Worm (Caenorhabditis elegans) whole organism, L1 larva: Measurements from ENCODE around the gene srh-234.

Experiments used
- C16A3.4 ChIP-seq: fragments of 150-350 bp; optimal IDR thresholded peaks from 2 replicates; lab custom pipeline; 2014; ENCODE audit warnings: missing biosample characterization, missing genetic modification characterization
- Y116A8C.19 ChIP-seq: sonication (generic microtip); optimal IDR thresholded peaks from 2 replicates; lab custom pipeline; 2016; ENCODE audit warnings: missing compliant biosample characterization, missing genetic modification characterization, borderline replicate concordance
- aha-1 ChIP-seq: fragments of 150-350 bp; optimal IDR thresholded peaks from 2 replicates; lab custom pipeline; 2014; ENCODE audit warnings: missing biosample characterization, missing genetic modification characterization
- ceh-8 ChIP-seq: fragments of 200-800 bp; sonication (Bioruptor generic); optimal IDR thresholded peaks from 2 replicates; lab custom pipeline; 2018; ENCODE audit warnings: mild to moderate bottlenecking, missing genetic modification characterization, moderate library complexity, missing compliant biosample characterization
- ceh-88 ChIP-seq: fragments of 200-800 bp; sonication (Bioruptor generic); IDR thresholded peaks from 2 replicates; pipeline ENCODE4 v1.3.6; 2022; ENCODE audit warnings: missing genetic modification characterization, missing compliant biosample characterization
- ceh-90 ChIP-seq: sonication (generic microtip); optimal IDR thresholded peaks from 2 replicates; lab custom pipeline; 2016; ENCODE audit warnings: missing genetic modification characterization, missing compliant biosample characterization
- dpl-1 ChIP-seq, 3 experiments: fragments of 150-350 bp in 2 of 3; sonication (generic microtip) in 1 of 3; optimal IDR thresholded peaks; 2 replicates each; lab custom pipeline; 2014 to 2017; ENCODE audit warnings: missing biosample characterization in 3 of 3, missing genetic modification characterization in 3 of 3, missing genetic modification reagents in 3 of 3
- efl-1 ChIP-seq, 4 experiments: fragments of 150-350 bp; optimal IDR thresholded peaks in 3 of 4; peaks in 1 of 4; 1 replicate in 1 of 4; 2 replicates in 3 of 4; lab custom pipeline; 2014; ENCODE audit warnings: missing biosample characterization in 2 of 4, missing genetic modification characterization in 2 of 4, missing genetic modification reagents in 2 of 4
- fkh-4 ChIP-seq: sonication (generic microtip); optimal IDR thresholded peaks from 2 replicates; lab custom pipeline; 2016; ENCODE audit warnings: missing compliant biosample characterization, missing genetic modification characterization, borderline replicate concordance
- fkh-8 ChIP-seq: sonication (generic microtip); optimal IDR thresholded peaks from 2 replicates; lab custom pipeline; 2016; ENCODE audit warnings: mild to moderate bottlenecking, missing genetic modification characterization, missing compliant biosample characterization
- grh-1 ChIP-seq: fragments of 200-800 bp; sonication (Bioruptor generic); IDR thresholded peaks from 2 replicates; pipeline ENCODE4 v1.3.6; 2022; ENCODE audit warnings: missing genetic modification reagents, missing genetic modification characterization, missing compliant biosample characterization
- hlh-17 ChIP-seq: fragments of 200-800 bp; sonication (Bioruptor generic); optimal IDR thresholded peaks from 2 replicates; lab custom pipeline; 2018; ENCODE audit warnings: missing genetic modification characterization, mild to moderate bottlenecking, missing compliant biosample characterization, moderate library complexity, borderline replicate concordance
- hpl-2 ChIP-seq: fragments of 150-350 bp; optimal IDR thresholded peaks from 2 replicates; lab custom pipeline; 2014; ENCODE audit warnings: missing biosample characterization, missing genetic modification reagents, missing genetic modification characterization
- lin-13 ChIP-seq: fragments of 150-350 bp; optimal IDR thresholded peaks from 2 replicates; lab custom pipeline; 2014; ENCODE audit warnings: missing biosample characterization, missing genetic modification reagents, missing genetic modification characterization
- lin-35 ChIP-seq, 2 experiments: fragments of 150-350 bp; optimal IDR thresholded peaks; 2 replicates each; lab custom pipeline; 2014; ENCODE audit warnings: missing biosample characterization in 2 of 2, missing genetic modification characterization in 2 of 2, missing genetic modification reagents in 2 of 2
- lin-39 ChIP-seq: fragments of 150-350 bp; optimal IDR thresholded peaks from 2 replicates; lab custom pipeline; 2014; ENCODE audit warnings: missing biosample characterization, missing genetic modification reagents, missing genetic modification characterization
- lir-3 ChIP-seq: sonication (generic microtip); optimal IDR thresholded peaks from 2 replicates; lab custom pipeline; 2016; ENCODE audit warnings: mild to moderate bottlenecking, missing genetic modification characterization, moderate library complexity, missing compliant biosample characterization; ENCODE audit not compliant: poor library complexity
- lsy-2 ChIP-seq, 2 experiments: fragments of 150-350 bp; optimal IDR thresholded peaks; 2 replicates each; lab custom pipeline; 2014; ENCODE audit warnings: missing biosample characterization in 2 of 2, missing genetic modification characterization in 2 of 2
- mef-2 ChIP-seq: fragments of 150-350 bp; optimal IDR thresholded peaks from 2 replicates; lab custom pipeline; 2014; ENCODE audit warnings: missing biosample characterization, missing genetic modification characterization
- nhr-11 ChIP-seq: fragments of 150-350 bp; optimal IDR thresholded peaks from 2 replicates; lab custom pipeline; 2014; ENCODE audit warnings: missing biosample characterization, missing genetic modification characterization
- nhr-19 ChIP-seq: fragments of 200-800 bp; sonication (Bioruptor generic); conservative IDR thresholded peaks from 2 replicates; pipeline ENCODE4 v1.3.6; 2022; ENCODE audit warnings: missing genetic modification characterization, missing compliant biosample characterization
- nhr-237 ChIP-seq: fragments of 150-350 bp; optimal IDR thresholded peaks from 2 replicates; lab custom pipeline; 2014; ENCODE audit warnings: missing biosample characterization, missing genetic modification characterization
- nhr-71 ChIP-seq: sonication (generic microtip); optimal IDR thresholded peaks from 2 replicates; lab custom pipeline; 2016; ENCODE audit warnings: mild to moderate bottlenecking, missing genetic modification characterization, moderate library complexity, missing compliant biosample characterization
- nhr-85 ChIP-seq: sonication (generic microtip); peaks from one replicate; lab custom pipeline; 2016; ENCODE audit warnings: missing genetic modification characterization, inconsistent platforms, missing compliant biosample characterization
- pag-3 ChIP-seq: sonication (generic microtip); optimal IDR thresholded peaks from 2 replicates; lab custom pipeline; 2017; ENCODE audit warnings: missing genetic modification characterization, mild to moderate bottlenecking, missing compliant biosample characterization, antibody characterized with exemption, borderline replicate concordance; ENCODE audit not compliant: insufficient read depth
- pax-3 ChIP-seq: fragments of 200-800 bp; sonication (Bioruptor generic); optimal IDR thresholded peaks from 2 replicates; lab custom pipeline; 2018; ENCODE audit warnings: mild to moderate bottlenecking, missing genetic modification characterization, moderate library complexity, missing compliant biosample characterization
- sup-37 ChIP-seq: fragments of 200-800 bp; sonication (Bioruptor generic); optimal IDR thresholded peaks from 2 replicates; lab custom pipeline; 2018; ENCODE audit warnings: mild to moderate bottlenecking, missing genetic modification characterization, missing compliant biosample characterization
- swsn-7 ChIP-seq: sonication (generic microtip); optimal IDR thresholded peaks from 2 replicates; lab custom pipeline; 2016; ENCODE audit warnings: missing genetic modification characterization, missing compliant biosample characterization
- tbx-2 ChIP-seq: sonication (generic microtip); optimal IDR thresholded peaks from 2 replicates; lab custom pipeline; 2016; ENCODE audit warnings: missing genetic modification characterization, missing compliant biosample characterization
- unc-98 ChIP-seq: fragments of 200-800 bp; sonication (Bioruptor generic); IDR thresholded peaks from 2 replicates; pipeline ENCODE4 v1.3.6; 2022; ENCODE audit warnings: missing genetic modification characterization, missing compliant biosample characterization
- zip-4 ChIP-seq: fragments of 200-800 bp; sonication (Bioruptor generic); optimal IDR thresholded peaks from 2 replicates; lab custom pipeline; 2018; ENCODE audit warnings: mild to moderate bottlenecking, missing genetic modification characterization, moderate library complexity, missing compliant biosample characterization
- ztf-11 ChIP-seq, 2 experiments: sonication (generic microtip); optimal IDR thresholded peaks; 2 replicates each; lab custom pipeline; 2016 to 2017; ENCODE audit warnings: missing genetic modification characterization in 2 of 2, missing biosample characterization in 1 of 2, missing compliant biosample characterization in 1 of 2

srh-234 gene

ce11 chrV:7653567-7653966, 1.9 kb upstream of the srh-234 start, which contains the start of gene srh-200:
TSS of gene srh-200 (minus strand) at chrV:7653667.
- peak; percentile 10 for TF ChIP-seq nhr-85 (tag; lab: Kevin White, UChicago)
- no peak for TF ChIP-seq swsn-7
- TF ChIP-seq nhr-237 (tag; lab: Kevin White, UChicago), result no peak

- no peak for TF ChIP-seq lin-35 (GFP tag; optimal IDR thresholded peaks at IDR 0.05; lab: Kevin White, UChicago)
These were observed 1.7 kb downstream of the srh-234 start for ce11 chrV:7649963-7650362.

ce11 chrV:7647147-7647546, 4.5 kb downstream of the srh-234 start:
- TF ChIP-seq ztf-11 (tag; optimal IDR thresholded peaks at IDR 0.05; lab: Kevin White, UChicago), result no peak
- TF ChIP-seq sup-37, result no peak
- no peak for TF ChIP-seq efl-1 (optimal IDR thresholded peaks at IDR 0.05; lab: Kevin White, UChicago)
- peak in 1 of 2 experiments; percentile 57 for TF ChIP-seq efl-1 (GFP tag; optimal IDR thresholded peaks at IDR 0.05 in 1 of 2; lab: Kevin White, UChicago)
- no peak for TF ChIP-seq ceh-90 (tag; lab: Kevin White, UChicago)
- TF ChIP-seq Y116A8C.19, result no peak

ce11 chrV:7645454-7645853, 6.2 kb downstream of the srh-234 start, which contains the start of gene str-47:
TSS of gene str-47 (plus strand) at chrV:7645754.
- TF ChIP-seq pax-3 (no peak), C16A3.4 (no peak), nhr-19 (GFP tag; lab: Robert Waterston, UW) (no peak), tbx-2 (tag; lab: Kevin White, UChicago) (no peak), aha-1 (tag; lab: Kevin White, UChicago) (no peak), lin-39 (tag; lab: Kevin White, UChicago) (no peak), hlh-17 (GFP tag; lab: Kevin White, UChicago) (no peak), nhr-71 (tag; lab: Kevin White, UChicago) (no peak), fkh-4 (no peak)

ce11 chrV:7643416-7643815, 8.2 kb downstream of the srh-234 start, which contains the start of gene F07C4.11:
TSS of gene F07C4.11 (minus strand) at chrV:7643516.
- TF ChIP-seq lir-3 (tag; lab: Kevin White, UChicago) (no peak), zip-4 (GFP tag; lab: Kevin White, UChicago) (no peak), hpl-2 (GFP tag; lab: Kevin White, UChicago) (no peak), tbx-2 (tag; lab: Kevin White, UChicago) (no peak), ceh-88 (GFP tag; lab: Robert Waterston, UW) (no peak), nhr-237 (tag; lab: Kevin White, UChicago) (no peak), nhr-11 (tag; lab: Kevin White, UChicago) (no peak), ceh-8 (GFP tag; lab: Kevin White, UChicago) (no peak), dpl-1 (GFP tag; optimal IDR thresholded peaks at IDR 0.05; lab: Kevin White, UChicago) (no peak), C16A3.4 (no peak)
- TF ChIP-seq, all 84 proteins: peak for 0

- no peak for TF ChIP-seq lsy-2 (tag; optimal IDR thresholded peaks at IDR 0.05; lab: Kevin White, UChicago)
- TF ChIP-seq pag-3 (tag; lab: Kevin White, UChicago), result no peak
- TF ChIP-seq nhr-237 (tag; lab: Kevin White, UChicago), result no peak
- no peak for TF ChIP-seq lin-13 (GFP tag; lab: Kevin White, UChicago)
- no peak for TF ChIP-seq mef-2 (tag; lab: Kevin White, UChicago)
- TF ChIP-seq dpl-1 (GFP tag; optimal IDR thresholded peaks at IDR 0.05; lab: Kevin White, UChicago), result no peak
- no peak for TF ChIP-seq grh-1 (GFP tag; lab: Robert Waterston, UW)
- TF ChIP-seq fkh-8, result no peak
- no peak for TF ChIP-seq unc-98 (GFP tag; lab: Robert Waterston, UW)
- no peak for TF ChIP-seq nhr-19 (GFP tag; lab: Robert Waterston, UW)
These were observed 9.9 kb downstream of the srh-234 start for ce11 chrV:7641718-7642117.
